Fruit fly (Drosophila melanogaster): ENCODE measurements around the gene CG9550.

The CG9550 gene

dm6 chr2L:6463392-6463791, 33.5 kb upstream of the CG9550 start:
- TF ChIP-seq Dif (GFP tag; optimal IDR thresholded peaks at IDR 0.05; ENCODE audit: partially characterized antibody) = no peak
- TF ChIP-seq dsf (GFP tag; optimal IDR thresholded peaks at IDR 0.05; ENCODE audit: borderline replicate concordance) = no peak
- no peak for TF ChIP-seq dl (GFP tag; optimal IDR thresholded peaks at IDR 0.05; ENCODE audit: insufficient read depth in 1 of 2, partially characterized antibody in 2 of 2)
- TF ChIP-seq Dfd (GFP tag; optimal IDR thresholded peaks at IDR 0.05) = no peak
- TF ChIP-seq Jra (GFP tag; optimal IDR thresholded peaks at IDR 0.05) = no peak
- TF ChIP-seq lola (GFP tag; optimal IDR thresholded peaks at IDR 0.05) = no peak
- TF ChIP-seq woc (GFP tag; optimal IDR thresholded peaks at IDR 0.05) = no peak
- TF ChIP-seq Hnf4 (GFP tag; optimal IDR thresholded peaks at IDR 0.05) = no peak
- TF ChIP-seq CG9705 (GFP tag; optimal IDR thresholded peaks at IDR 0.05) = no peak
- no peak for TF ChIP-seq Hr83 (GFP tag; optimal IDR thresholded peaks at IDR 0.05; ENCODE audit: poor library complexity, severe bottlenecking)
- TF ChIP-seq Sp1 (GFP tag; optimal IDR thresholded peaks at IDR 0.05) = no peak
- TF ChIP-seq h (GFP tag; optimal IDR thresholded peaks at IDR 0.05) = no peak

DNA sequence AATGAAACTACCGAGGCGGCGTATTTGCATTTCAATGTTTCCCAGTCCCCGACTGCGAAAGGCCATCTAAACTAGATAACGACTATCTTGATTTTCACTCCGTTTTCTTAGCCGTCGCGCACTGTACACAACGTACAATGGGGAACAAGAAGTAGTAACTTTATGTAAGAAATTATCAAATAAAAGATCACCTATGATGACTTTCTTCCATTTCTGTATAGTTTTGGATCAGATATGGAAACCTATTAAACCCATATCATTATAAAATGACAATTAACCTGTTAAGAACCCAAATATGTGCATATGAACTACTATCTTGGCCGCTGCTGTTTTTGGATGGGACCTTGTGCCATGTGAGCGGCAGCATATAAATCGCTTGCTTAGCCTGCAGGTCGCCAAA, 32.6 kb upstream of the CG9550 start:
- TF ChIP-seq N (GFP tag; optimal IDR thresholded peaks at IDR 0.05) (no peak), foxo (GFP tag; optimal IDR thresholded peaks at IDR 0.05) (peak in 1 of 2 experiments; percentile 0)

dm6 chr2L:6464780-6465179, 32.1 kb upstream of the CG9550 start:
- peak; percentile 51 for TF ChIP-seq OdsH (GFP tag; optimal IDR thresholded peaks at IDR 0.05)
- no peak for TF ChIP-seq lola (GFP tag; optimal IDR thresholded peaks at IDR 0.05)
- peak; percentile 41 for TF ChIP-seq rgr (GFP tag; optimal IDR thresholded peaks at IDR 0.05)
- no peak for TF ChIP-seq ey (GFP tag; optimal IDR thresholded peaks at IDR 0.05)
- TF ChIP-seq Hr83 (GFP tag; optimal IDR thresholded peaks at IDR 0.05; ENCODE audit: poor library complexity, severe bottlenecking) = peak; percentile 65
- peak; percentile 27 for TF ChIP-seq CG9705 (GFP tag; optimal IDR thresholded peaks at IDR 0.05)
- peak; percentile 30 for TF ChIP-seq brk (GFP tag; optimal IDR thresholded peaks at IDR 0.05)
- TF ChIP-seq br (GFP tag; optimal IDR thresholded peaks at IDR 0.05) = peak; percentile 18
- peak; percentile 34 for TF ChIP-seq Sp1 (GFP tag; optimal IDR thresholded peaks at IDR 0.05)
- no peak for TF ChIP-seq usp (GFP tag; optimal IDR thresholded peaks at IDR 0.05)
- peak; percentile 16 for TF ChIP-seq HLH106 (tag; optimal IDR thresholded peaks at IDR 0.05)
- TF ChIP-seq h (GFP tag; optimal IDR thresholded peaks at IDR 0.05) = peak; percentile 51

DNA sequence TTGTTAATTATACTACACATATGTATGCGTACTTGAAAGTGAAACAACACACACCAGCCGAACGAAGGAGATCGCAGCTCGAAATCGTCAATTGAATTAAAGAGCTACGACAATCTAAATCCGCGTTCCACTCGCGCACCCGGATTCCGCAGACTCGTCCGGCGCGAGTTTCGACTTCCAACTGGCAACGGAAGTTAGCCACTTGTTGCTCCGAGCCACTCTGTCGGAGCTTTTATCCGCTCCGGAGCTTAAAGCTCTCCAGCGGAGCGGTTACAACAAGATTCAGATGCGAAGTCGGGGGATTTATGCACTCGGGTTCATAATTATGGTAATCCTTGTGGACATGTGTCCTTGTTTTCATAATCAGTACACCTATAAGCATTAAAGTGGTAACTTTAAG, 31.4 kb upstream of the CG9550 start, which contains the start of gene Rchy1:
Gene Rchy1, minus strand, starts transcription at position 173 of the 400 bp plus-strand sequence.
- TF ChIP-seq ey (GFP tag; optimal IDR thresholded peaks at IDR 0.05) = no peak
- no peak for TF ChIP-seq fru (GFP tag; optimal IDR thresholded peaks at IDR 0.05)
- TF ChIP-seq br (GFP tag; optimal IDR thresholded peaks at IDR 0.05) = no peak
- TF ChIP-seq Hr78 (GFP tag; optimal IDR thresholded peaks at IDR 0.05) = no peak
- no peak for TF ChIP-seq dsf (GFP tag; optimal IDR thresholded peaks at IDR 0.05; ENCODE audit: borderline replicate concordance)
- TF ChIP-seq GATAd (GFP tag; optimal IDR thresholded peaks at IDR 0.05) = no peak
- TF ChIP-seq Mio (GFP tag; optimal IDR thresholded peaks at IDR 0.05) = no peak
- TF ChIP-seq dl (GFP tag; optimal IDR thresholded peaks at IDR 0.05; ENCODE audit: insufficient read depth in 1 of 2, partially characterized antibody in 2 of 2) = no peak
- TF ChIP-seq HLH106 (tag; optimal IDR thresholded peaks at IDR 0.05) = no peak
- TF ChIP-seq N (GFP tag; optimal IDR thresholded peaks at IDR 0.05) = no peak
- no peak for TF ChIP-seq Rel (GFP tag; optimal IDR thresholded peaks at IDR 0.05)
- peak; percentile 79 for TF ChIP-seq Rel (tag; optimal IDR thresholded peaks at IDR 0.05)
- TF ChIP-seq rgr (GFP tag; optimal IDR thresholded peaks at IDR 0.05) = peak; percentile 49
- TF ChIP-seq CG9705 (GFP tag; optimal IDR thresholded peaks at IDR 0.05) = no peak
- no peak for TF ChIP-seq pan (optimal IDR thresholded peaks at IDR 0.05)
- no peak for TF ChIP-seq dmrt93B (GFP tag; optimal IDR thresholded peaks at IDR 0.05)
- no peak for TF ChIP-seq Jra (GFP tag; optimal IDR thresholded peaks at IDR 0.05)
- no peak for TF ChIP-seq OdsH (GFP tag; optimal IDR thresholded peaks at IDR 0.05)
- no peak for TF ChIP-seq tai (GFP tag; optimal IDR thresholded peaks at IDR 0.05)
- TF ChIP-seq woc (GFP tag; optimal IDR thresholded peaks at IDR 0.05) = no peak
- peak; percentile 45 for TF ChIP-seq Hr83 (GFP tag; optimal IDR thresholded peaks at IDR 0.05; ENCODE audit: poor library complexity, severe bottlenecking)
- no peak for TF ChIP-seq foxo (GFP tag; optimal IDR thresholded peaks at IDR 0.05)
- no peak for TF ChIP-seq CG32264 (GFP tag; optimal IDR thresholded peaks at IDR 0.05)
- peak; percentile 35 for TF ChIP-seq h (GFP tag; optimal IDR thresholded peaks at IDR 0.05)
- no peak for TF ChIP-seq usp (GFP tag; optimal IDR thresholded peaks at IDR 0.05)
- TF ChIP-seq sv (GFP tag; optimal IDR thresholded peaks at IDR 0.05) = no peak
- no peak for TF ChIP-seq jim (GFP tag; optimal IDR thresholded peaks at IDR 0.05)
- no peak for TF ChIP-seq Myc (optimal IDR thresholded peaks at IDR 0.05)
- no peak for TF ChIP-seq lola (GFP tag; optimal IDR thresholded peaks at IDR 0.05)
- TF ChIP-seq sage (GFP tag; optimal IDR thresholded peaks at IDR 0.05) = no peak
- TF ChIP-seq Dif (GFP tag; optimal IDR thresholded peaks at IDR 0.05; ENCODE audit: partially characterized antibody) = no peak
- no peak for TF ChIP-seq psq (GFP tag; optimal IDR thresholded peaks at IDR 0.05)
- no peak for TF ChIP-seq Hnf4 (GFP tag; optimal IDR thresholded peaks at IDR 0.05)
- no peak for TF ChIP-seq CrebA (GFP tag; optimal IDR thresholded peaks at IDR 0.05; ENCODE audit: borderline replicate concordance)
